Worm (Caenorhabditis elegans) whole organism, L3 larva: ENCODE data around the gene Y17D7B.10.
"Not testable (repeated sequence)": the region's sequence is repeated elsewhere in the genome, so short reads cannot be mapped to it uniquely, and the experiment has no call there.

ENCODE experiments used
- R02D3.7 ChIP-seq: fragments of 150-350 bp; optimal IDR thresholded peaks from 2 replicates; lab custom pipeline; 2014; ENCODE audit warnings: missing biosample characterization, missing genetic modification characterization
- ama-1 ChIP-seq: fragments of 150-350 bp; optimal IDR thresholded peaks from 2 replicates; lab custom pipeline; 2018
- ceh-28 ChIP-seq: fragments of 150-350 bp; optimal IDR thresholded peaks from 2 replicates; lab custom pipeline; 2014; ENCODE audit warnings: missing biosample characterization, missing genetic modification reagents, missing genetic modification characterization
- ceh-9 ChIP-seq: sonication (generic microtip); optimal IDR thresholded peaks from 2 replicates; lab custom pipeline; 2018; ENCODE audit warnings: missing biosample characterization, missing genetic modification characterization
- egl-27 ChIP-seq: sonication (generic microtip); optimal IDR thresholded peaks from 4 replicates; lab custom pipeline; 2017; ENCODE audit warnings: missing biosample characterization, missing genetic modification reagents, missing genetic modification characterization
- fos-1 ChIP-seq: fragments of 150-350 bp; optimal IDR thresholded peaks from 2 replicates; lab custom pipeline; 2014; ENCODE audit warnings: missing biosample characterization, missing genetic modification characterization
- nhr-12 ChIP-seq: fragments of 150-350 bp; optimal IDR thresholded peaks from 2 replicates; lab custom pipeline; 2014; ENCODE audit warnings: missing biosample characterization, missing genetic modification characterization
- nhr-77 ChIP-seq: fragments of 150-350 bp; optimal IDR thresholded peaks from 2 replicates; lab custom pipeline; 2014; ENCODE audit warnings: missing biosample characterization, missing genetic modification characterization

DNA sequence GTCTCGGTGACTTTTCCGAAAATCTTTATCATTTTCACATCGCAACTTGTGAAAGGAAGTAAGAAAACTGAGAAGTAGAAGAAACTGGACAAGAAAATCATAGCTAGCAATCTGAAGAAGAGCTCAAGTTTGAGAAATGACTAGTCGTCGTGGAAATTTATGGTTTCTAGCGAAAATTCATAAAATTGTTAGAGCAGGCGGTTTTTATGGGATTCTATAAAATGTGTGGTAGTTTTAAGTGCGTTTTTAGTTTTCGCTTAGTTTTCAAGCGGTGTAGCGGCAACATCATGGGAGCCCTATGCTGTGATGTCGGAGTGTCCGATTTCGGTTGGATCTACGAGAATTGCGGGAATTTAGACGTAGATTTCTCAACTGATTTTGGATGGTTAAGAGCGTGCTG is 29.2 kb upstream of the Y17D7B.10 start, which contains the start of gene clec-254:
- TF ChIP-seq nhr-77; ama-1 (lab: Kevin White, UChicago); R02D3.7 (tag; lab: Kevin White, UChicago); ceh-9 (tag; lab: Kevin White, UChicago); fos-1; egl-27 (tag; lab: Kevin White, UChicago); ceh-28 (tag; lab: Kevin White, UChicago); nhr-12 (tag; lab: Kevin White, UChicago): not testable (repeated sequence)
